Fruit fly (Drosophila melanogaster) S2 (cell line): Measurements from ENCODE around the gene RpL36A.

Experiments
- CG8478 ChIP-seq: fragments of >200 bp; optimal IDR thresholded peaks from 2 replicates; lab custom pipeline; 2018
- CTCF ChIP-seq, 2 experiments: fragments of >200 bp; optimal IDR thresholded peaks; 2 replicates each; lab custom pipeline; 2018

RpL36A gene

dm6 chr2L:8010602-8011455 is 31.9 kb downstream of the RpL36A start, which contains the start of the genes Glyat and Tg:
Gene Glyat, minus strand, starts transcription at chr2L:8010652.
Gene Tg, plus strand, starts transcription at chr2L:8011405.
- no peak for TF ChIP-seq CG8478
- no peak for TF ChIP-seq CTCF (optimal IDR thresholded peaks at IDR 0.05; lab: Kevin White, UChicago)

dm6 chr2L:8009283-8010211 is 33.2 kb downstream of the RpL36A start, which contains the start of gene CG12560:
Gene CG12560, minus strand, starts transcription at chr2L:8009477.
- TF ChIP-seq CG8478 (no peak), CTCF (optimal IDR thresholded peaks at IDR 0.05; lab: Kevin White, UChicago) (no peak)

dm6 chr2L:8007160-8007876 is 35.4 kb downstream of the RpL36A start, which contains the start of gene Spn28Dc:
Gene Spn28Dc, minus strand, starts transcription at chr2L:8007210.
- no peak for TF ChIP-seq CTCF (optimal IDR thresholded peaks at IDR 0.05; lab: Kevin White, UChicago)
- no peak for TF ChIP-seq CG8478

dm6 chr2L:8006038-8006437 is 36.7 kb downstream of the RpL36A start:
- TF ChIP-seq CTCF (optimal IDR thresholded peaks at IDR 0.05; lab: Kevin White, UChicago) (no peak), CG8478 (no peak)

DNA sequence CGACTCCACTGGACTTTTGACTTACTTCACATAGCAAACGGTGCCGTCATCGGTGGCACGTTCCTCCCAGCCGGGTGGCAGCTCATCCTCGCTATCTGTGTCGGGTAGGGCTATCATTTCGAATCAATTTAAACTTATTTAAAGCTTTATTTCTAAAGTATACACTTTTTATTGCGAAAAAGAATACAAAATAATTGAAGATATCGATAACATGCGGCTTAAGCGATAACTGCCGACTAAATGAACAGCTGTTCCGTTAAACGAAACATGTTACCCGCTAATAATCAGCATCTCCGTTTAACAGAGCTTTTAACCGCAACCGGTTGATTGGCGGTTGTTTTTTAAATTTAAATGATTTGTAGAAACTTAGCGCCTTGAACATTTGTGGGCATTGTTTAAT is 38.6 kb downstream of the RpL36A start, which contains the start of gene Wwox:
TSS of gene Wwox (minus strand) at position 215 of the 400 bp plus-strand sequence.
- TF ChIP-seq CG8478 (no peak), CTCF (optimal IDR thresholded peaks at IDR 0.05; lab: Kevin White, UChicago) (no peak)

DNA sequence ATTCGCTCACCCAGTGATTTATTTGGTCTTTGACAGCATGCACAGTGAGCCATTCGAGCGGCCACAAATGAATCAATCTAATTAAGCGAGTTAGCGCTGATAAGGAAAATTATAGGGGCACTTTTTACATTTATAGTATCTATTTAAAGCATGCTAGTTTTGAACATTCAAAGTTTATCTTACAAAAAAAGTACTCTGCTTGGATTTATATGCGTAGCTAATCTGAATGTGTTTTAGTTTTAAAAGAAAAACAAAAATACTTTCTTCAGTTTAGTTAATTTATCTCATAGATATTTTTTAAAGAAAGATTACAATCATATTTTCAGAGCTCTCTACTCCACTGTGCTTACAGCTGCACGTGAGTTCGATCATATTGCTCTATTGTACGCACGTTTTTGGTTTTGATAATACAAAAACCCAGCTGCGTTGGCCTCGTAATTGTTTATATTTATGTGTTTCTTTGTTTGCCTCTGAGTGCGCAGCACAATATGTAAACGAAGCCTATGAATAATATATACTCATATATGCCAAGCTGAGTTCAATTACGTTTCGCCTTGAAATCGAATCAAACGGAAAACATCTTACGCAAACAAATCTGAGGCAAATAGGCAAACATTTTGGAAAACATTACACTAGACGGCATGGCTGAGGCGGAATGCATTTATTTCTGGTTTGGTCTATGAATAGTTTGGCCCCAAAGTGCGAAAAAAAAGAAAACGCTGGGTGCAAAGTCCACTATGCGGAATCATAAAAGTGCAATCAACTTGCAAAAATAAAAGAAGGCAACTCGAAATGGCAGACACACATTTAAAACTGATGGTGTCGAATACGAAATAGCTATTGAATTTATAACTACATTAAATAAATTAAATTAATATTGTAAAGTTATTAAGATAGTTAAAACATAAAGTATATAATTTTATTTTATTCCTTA is 40.7 kb downstream of the RpL36A start:
- TF ChIP-seq CG8478: no peak
- no peak for TF ChIP-seq CTCF (optimal IDR thresholded peaks at IDR 0.05; lab: Kevin White, UChicago)

DNA sequence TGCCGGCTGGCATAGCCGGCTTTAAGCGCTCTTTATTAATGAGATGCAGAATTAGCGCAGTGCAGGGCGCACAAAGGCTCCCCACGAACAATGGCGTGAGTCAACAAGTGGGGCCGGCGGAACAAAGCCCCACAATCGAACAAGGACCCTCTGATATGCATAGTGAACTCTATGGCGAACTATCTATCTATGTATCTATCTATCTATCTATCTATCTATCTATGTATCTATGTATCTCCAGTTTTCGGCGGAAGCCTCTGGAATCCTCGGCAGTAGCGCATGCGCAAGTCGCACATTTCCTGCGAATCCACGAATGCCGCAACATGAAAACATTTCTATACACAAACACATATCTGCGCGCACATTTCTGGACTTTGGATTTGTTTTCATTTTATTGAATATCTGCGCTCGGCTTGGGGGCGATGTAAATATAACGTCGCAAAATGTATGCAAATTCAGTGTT is 42.1 kb downstream of the RpL36A start:
- TF ChIP-seq CG8478 (no peak), CTCF (optimal IDR thresholded peaks at IDR 0.05; lab: Kevin White, UChicago) (no peak)

- TF ChIP-seq CG8478 (no peak), CTCF (optimal IDR thresholded peaks at IDR 0.05; lab: Kevin White, UChicago) (peak; percentile 65 to 73)
These were observed 44.1 kb downstream of the RpL36A start, which contains the start of gene Sirup for dm6 chr2L:7998655-7999054. Gene Sirup, plus strand, starts transcription at chr2L:7998869.

DNA sequence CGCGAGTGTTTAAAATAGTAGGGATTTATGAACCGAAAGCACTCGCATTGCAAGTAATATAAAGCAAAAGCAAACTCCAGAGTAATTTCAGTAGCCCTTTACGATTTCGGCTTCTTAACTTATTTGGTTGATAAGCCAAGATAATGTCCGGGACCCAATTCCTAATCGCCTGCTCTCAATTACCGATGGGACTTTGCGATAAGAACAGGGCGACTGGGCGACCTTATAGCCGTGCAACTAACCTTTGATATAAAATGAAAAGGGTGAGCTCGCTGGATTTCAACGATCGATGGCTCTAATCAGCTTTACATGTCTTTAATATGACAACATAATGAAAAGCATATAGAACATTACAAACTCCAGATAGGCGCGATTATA is 44.6 kb downstream of the RpL36A start, which contains the start of gene CG7227:
TSS of gene CG7227 (minus strand) at position 72 of the 378 bp plus-strand sequence.
- TF ChIP-seq CG8478: no peak
- no peak for TF ChIP-seq CTCF (optimal IDR thresholded peaks at IDR 0.05; lab: Kevin White, UChicago)

DNA sequence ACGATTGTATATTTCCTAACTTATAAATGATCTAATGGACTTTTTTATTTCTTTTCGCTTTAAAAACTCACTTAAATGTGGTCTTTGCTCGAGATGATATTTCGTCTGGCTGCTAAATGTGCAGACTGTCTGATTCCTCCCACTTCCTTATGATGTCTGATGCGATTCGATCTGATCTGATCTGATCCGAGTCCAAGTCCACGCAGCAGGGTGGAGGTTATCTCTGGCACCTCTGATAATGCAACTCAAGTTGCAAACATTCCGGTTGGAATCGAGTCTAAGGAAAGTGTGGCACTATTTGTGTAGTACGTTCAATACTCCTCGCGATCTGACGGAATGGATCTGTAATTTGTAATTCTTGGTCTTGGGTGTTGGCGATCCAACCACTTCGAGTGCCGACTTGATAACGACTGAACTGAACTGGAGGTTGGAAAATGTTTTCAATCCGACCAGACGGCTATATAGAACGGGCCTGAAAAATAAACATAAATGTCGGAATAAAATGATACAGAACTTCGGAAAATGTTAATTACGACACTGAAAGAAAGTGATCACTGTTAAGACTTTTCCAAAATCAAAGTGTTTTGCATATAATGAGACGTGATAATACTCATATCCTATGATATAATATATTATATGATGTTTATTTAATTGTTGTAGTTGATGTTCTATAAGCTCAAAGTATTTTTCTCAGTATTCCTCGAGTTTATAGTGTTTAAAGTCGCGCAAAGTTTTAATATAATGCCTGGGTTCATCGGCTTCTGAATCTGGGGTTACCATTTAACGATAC is 45.2 kb downstream of the RpL36A start:
- TF ChIP-seq CG8478 (no peak), CTCF (optimal IDR thresholded peaks at IDR 0.05; lab: Kevin White, UChicago) (no peak)

dm6 chr2L:7993984-7994854 is 48.5 kb downstream of the RpL36A start, which contains the start of gene pes:
Gene pes, minus strand, starts transcription at chr2L:7994184.
- TF ChIP-seq CTCF (optimal IDR thresholded peaks at IDR 0.05; lab: Kevin White, UChicago) (no peak), CG8478 (no peak)
